Worm (Caenorhabditis elegans) whole organism, young adult: ENCODE data around the gene str-261.

ENCODE experiments used
- B0261.1 ChIP-seq: sonication (generic microtip); optimal IDR thresholded peaks from 2 replicates; lab custom pipeline; 2016; ENCODE audit warnings: mild to moderate bottlenecking, missing genetic modification characterization, moderate library complexity, missing compliant biosample characterization
- ceh-27 ChIP-seq: fragments of 200-800 bp; sonication (Bioruptor generic); optimal IDR thresholded peaks from 2 replicates; lab custom pipeline; 2018; ENCODE audit warnings: mild to moderate bottlenecking, missing genetic modification characterization, moderate library complexity, missing compliant biosample characterization
- dpl-1 ChIP-seq: fragments of 150-350 bp; optimal IDR thresholded peaks from 2 replicates; lab custom pipeline; 2014; ENCODE audit warnings: missing biosample characterization, missing genetic modification reagents, missing genetic modification characterization
- lsl-1 ChIP-seq: fragments of 200-800 bp; sonication (Bioruptor generic); optimal IDR thresholded peaks from 2 replicates; lab custom pipeline; 2018; ENCODE audit warnings: mild to moderate bottlenecking, missing genetic modification characterization, moderate library complexity, missing compliant biosample characterization
- nhr-90 ChIP-seq: sonication (generic microtip); optimal IDR thresholded peaks from 2 replicates; lab custom pipeline; 2016; ENCODE audit warnings: missing genotype, mild to moderate bottlenecking, missing genetic modification characterization, missing compliant biosample characterization
- rpc-1 ChIP-seq, 2 experiments: fragments of 150-350 bp in 1 of 2; sonication (generic microtip) in 1 of 2; optimal IDR thresholded peaks; 2 replicates each; lab custom pipeline; 2014 to 2018; ENCODE audit warnings: missing biosample characterization in 1 of 2, missing genetic modification characterization in 1 of 2, missing genetic modification reagents in 1 of 2, missing genotype in 1 of 2
- sptf-2 ChIP-seq: fragments of 200-800 bp; sonication (Bioruptor generic); optimal IDR thresholded peaks from 2 replicates; lab custom pipeline; 2018; ENCODE audit warnings: mild to moderate bottlenecking, missing genetic modification characterization, missing compliant biosample characterization
- zim-3 ChIP-seq: sonication (generic microtip); optimal IDR thresholded peaks from 2 replicates; lab custom pipeline; 2017; ENCODE audit warnings: mild to moderate bottlenecking, missing genetic modification characterization, moderate library complexity, missing compliant biosample characterization

- TF ChIP-seq rpc-1 (optimal IDR thresholded peaks at IDR 0.05; lab: Kevin White, UChicago) (no peak), rpc-1 (tag; optimal IDR thresholded peaks at IDR 0.05; lab: Kevin White, UChicago) (no peak), zim-3 (tag; lab: Kevin White, UChicago) (no peak), ceh-27 (GFP tag; lab: Kevin White, UChicago) (no peak), lsl-1 (no peak), B0261.1 (no peak), sptf-2 (GFP tag; lab: Kevin White, UChicago) (no peak), dpl-1 (GFP tag; lab: Kevin White, UChicago) (no peak), nhr-90 (no peak)
Observed at ce11 chrIII:11077404-11077803, 3.1 kb downstream of the str-261 start, which contains the start of gene str-246.
